Worm (Caenorhabditis elegans) whole organism, dauer: ENCODE measurements around the gene tftc-3.

Source experiments
- unc-62 ChIP-seq: sonication (generic microtip); optimal IDR thresholded peaks from 2 replicates; lab custom pipeline; 2017; ENCODE audit warnings: missing biosample characterization, missing genetic modification reagents, missing genetic modification characterization

Gene tftc-3

ce11 chrV:10210244-10210643, at the start of gene tftc-3:
TSS of gene tftc-3 (minus strand) at chrV:10210344.
- no peak for TF ChIP-seq unc-62 (GFP tag; lab: Kevin White, UChicago)

DNA sequence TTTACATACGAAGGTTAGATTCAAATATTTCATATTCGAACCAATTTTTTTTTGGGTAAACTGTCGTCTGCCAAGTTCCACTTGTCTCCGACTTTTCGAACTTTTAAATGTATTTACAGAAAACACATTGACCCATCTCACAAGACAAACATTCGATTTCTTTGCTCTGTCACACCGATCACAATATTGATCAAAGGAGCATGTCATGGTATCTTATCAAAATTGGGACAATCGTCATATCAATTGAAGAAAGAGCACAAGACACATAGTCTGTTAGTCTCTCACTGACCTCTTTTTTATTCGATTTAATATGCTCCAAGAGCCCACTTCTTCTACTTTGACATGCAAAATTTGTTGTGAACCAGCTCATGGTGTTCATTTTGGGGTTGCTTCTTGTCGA, 45.9 kb upstream of the tftc-3 start, which contains the start of gene nhr-232:
nhr-232 (plus strand) TSS at position 121 of the 400 bp plus-strand sequence.
- TF ChIP-seq unc-62 (GFP tag; lab: Kevin White, UChicago) = no peak

- TF ChIP-seq unc-62 (GFP tag; lab: Kevin White, UChicago) = no peak
Measured at ce11 chrV:10255005-10255472, 44.9 kb upstream of the tftc-3 start, which contains the start of gene rop-1. TSS of gene rop-1 (minus strand) at chrV:10255055.

DNA sequence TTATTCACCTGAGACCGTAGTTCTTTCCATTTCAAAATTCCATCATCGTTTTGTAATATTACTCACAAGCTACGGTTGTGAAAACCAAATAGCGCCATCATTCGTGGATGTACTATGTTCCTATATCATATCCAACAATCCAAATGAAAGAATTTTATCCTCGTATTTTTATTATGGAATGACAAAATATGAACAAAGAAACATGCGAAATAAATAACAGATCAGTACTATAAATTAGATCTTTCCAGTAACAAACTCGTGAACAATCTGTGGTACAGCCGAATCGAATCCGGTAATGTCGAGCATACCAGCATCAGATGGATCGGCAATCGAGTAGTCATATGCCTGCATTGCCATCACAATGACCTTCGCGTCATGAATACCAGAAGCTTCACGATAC, 42.5 kb upstream of the tftc-3 start:
- TF ChIP-seq unc-62 (GFP tag; lab: Kevin White, UChicago) = no peak

DNA sequence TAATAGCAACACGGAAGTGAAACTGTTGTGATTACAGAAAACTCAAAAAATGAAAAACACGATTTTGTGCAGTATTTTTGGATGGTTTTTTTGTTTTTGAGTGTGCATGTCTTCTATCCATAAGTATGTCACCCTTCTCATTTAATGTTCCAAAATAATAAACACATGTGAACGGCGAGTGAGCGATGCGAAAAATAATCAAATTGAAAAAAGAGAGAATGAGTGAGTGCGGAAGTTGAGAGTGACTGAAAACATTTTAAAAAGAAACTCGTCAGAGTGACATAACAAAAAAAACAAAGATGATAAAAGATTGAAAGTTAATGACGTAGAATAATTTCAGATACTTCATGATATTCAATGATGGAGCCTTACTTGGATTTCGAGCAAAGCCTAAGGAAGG, 39.4 kb upstream of the tftc-3 start:
- no peak for TF ChIP-seq unc-62 (GFP tag; lab: Kevin White, UChicago)

ce11 chrV:10248255-10248979, 38.3 kb upstream of the tftc-3 start, which contains the start of gene akt-1:
TSS of gene akt-1 (plus strand) at chrV:10248905.
- no peak for TF ChIP-seq unc-62 (GFP tag; lab: Kevin White, UChicago)

DNA sequence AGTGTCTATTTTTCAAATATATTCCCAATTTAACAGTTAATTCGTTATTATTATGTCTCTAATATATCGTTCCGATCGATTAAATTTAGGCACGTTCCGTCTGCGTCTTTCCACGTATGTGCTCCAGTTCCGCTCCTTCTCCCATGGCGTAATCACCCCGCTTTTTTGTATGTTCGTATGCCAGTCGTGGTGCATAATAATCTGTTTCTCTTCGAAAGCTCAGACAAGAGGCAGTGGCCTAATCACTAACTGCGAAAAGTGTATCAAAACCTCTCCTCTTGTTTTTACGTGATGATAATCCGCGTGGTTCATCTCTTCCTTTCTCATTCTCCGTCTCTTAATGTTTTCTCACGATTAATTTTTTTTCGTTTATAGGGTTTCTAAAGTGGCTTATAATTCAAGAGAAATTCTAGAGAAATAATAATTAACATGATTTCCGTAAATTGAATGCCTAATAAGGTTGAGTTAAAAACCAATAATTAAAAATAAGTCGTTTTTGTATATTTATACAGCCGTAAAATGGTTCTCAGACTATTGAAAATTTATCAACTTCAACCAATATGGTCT, 37.6 kb upstream of the tftc-3 start:
- TF ChIP-seq unc-62 (GFP tag; lab: Kevin White, UChicago) = no peak

DNA sequence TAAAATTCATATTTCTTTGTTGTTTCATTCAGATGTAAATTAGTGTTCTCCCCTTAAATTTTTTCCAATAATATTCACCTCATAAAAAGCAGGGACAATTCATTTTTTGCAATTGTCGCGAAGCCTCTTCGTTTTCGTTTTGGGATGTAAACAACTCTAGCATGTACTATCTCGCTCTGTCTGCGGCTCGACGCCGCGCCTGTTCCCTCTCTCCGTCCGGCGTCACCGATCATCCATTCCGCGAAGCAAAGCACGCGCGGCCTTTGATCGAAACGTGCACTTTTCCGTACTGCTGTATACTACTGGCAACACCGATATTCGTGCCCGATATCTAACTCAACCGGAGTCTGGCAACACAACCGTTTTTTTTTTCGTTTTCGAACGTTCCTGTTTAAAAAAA, 36.8 kb upstream of the tftc-3 start:
- TF ChIP-seq unc-62 (GFP tag; lab: Kevin White, UChicago) = no peak

DNA sequence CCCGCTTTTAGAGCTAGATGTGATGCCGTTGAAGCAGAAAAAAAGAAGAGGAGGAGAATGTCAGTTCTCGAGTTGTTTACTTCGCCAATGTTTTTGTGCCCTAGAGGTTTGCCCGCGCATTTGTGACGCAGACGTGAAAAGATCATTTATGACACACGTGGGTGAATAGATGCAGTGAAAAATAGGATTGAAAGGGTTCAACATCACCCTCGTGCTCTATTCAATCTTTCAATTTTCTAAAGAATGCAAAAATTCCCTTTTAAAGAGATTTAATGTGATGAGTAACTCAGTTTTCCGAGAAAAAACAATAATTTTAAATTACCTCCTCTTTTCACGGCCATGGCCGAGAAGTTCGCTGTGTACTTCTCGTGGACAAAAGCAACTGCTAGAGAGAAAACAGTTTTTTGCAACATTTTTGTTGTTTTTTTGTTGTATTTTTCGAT, 36.3 kb upstream of the tftc-3 start:
- TF ChIP-seq unc-62 (GFP tag; lab: Kevin White, UChicago) = no peak

ce11 chrV:10245615-10246014, 35.5 kb upstream of the tftc-3 start:
- no peak for TF ChIP-seq unc-62 (GFP tag; lab: Kevin White, UChicago)

DNA sequence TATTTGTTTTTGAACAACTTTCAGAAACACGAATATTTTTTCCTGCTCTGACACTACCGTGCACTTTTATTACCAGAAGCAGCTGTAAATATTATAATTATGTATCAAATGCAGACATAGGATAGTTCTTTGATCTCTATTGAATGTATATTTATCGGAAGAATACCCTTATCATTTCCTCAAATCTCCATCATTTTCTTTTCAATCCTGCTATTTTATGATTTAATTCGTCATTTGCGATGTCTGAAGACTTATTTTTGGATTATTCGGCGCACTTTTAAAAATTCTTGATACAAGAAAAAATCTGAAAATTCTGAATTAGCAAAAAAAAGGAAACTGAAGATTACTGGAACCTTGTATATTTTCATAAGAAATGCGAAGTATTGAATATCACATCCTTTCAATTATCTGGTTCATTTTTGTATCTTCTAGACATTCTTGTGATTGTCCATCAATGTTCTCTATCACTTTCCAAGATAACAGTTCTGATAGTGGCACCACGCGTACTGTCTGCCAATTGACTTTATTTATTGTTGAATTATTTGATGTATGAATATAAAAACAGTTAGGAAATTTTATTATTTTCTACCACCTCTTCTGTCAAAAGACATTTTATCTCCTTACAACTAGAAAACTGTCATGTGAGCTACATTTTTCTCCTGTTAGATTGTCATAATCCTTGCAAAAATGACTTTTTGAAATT, 34.0 kb upstream of the tftc-3 start:
- no peak for TF ChIP-seq unc-62 (GFP tag; lab: Kevin White, UChicago)

DNA sequence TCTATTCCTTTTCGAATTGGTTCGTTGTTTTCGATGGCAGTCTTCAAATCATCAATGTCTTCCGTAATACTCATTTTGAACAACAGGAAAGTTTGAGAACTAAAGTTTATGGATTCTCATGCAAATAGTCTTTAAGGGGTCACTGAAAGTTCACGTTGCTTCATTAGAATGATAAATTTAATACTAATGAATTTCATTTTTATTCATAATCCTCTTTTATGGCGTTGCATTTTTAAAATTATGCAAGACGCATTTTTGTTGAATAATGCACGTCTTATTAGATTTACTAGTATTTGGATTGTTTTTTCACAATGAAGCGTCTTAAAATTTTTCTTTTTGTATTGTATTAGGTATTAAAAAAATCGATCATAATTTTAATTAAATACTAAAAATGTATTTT, 33.0 kb upstream of the tftc-3 start, which contains the start of gene C12D8.9:
C12D8.9 (minus strand) TSS at position 101 of the 400 bp plus-strand sequence.
- TF ChIP-seq unc-62 (GFP tag; lab: Kevin White, UChicago) = no peak

DNA sequence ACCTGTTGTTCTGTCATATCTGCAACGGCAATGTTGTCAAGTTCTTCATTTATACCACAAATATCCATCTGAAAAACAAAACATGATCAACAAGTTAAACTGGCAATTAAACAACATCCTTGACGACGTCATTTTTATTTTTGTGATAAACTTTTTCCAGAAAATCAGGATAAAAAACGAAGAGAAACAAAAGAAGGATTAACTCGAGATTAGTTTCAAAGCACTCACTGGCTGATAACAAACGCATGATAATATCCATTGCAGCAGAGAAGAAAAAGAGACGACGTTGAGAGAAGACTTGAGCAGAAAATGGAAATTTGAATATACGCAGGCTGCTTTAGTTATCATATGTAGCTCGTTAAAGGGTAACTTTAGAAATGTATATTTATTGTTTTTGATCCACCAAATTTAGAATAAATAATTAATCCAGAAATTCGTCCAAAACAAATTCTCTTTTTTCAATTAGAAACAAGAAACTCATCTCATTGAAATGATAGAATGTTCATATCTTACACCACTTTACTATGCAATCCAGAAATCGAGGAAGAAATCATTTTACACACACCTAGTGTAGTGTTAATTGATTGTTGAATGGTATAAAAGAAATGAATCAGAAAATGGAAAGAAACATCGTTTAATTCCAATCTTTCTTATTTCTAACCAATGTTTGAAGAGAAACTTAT, 31.1 kb upstream of the tftc-3 start, which contains the start of the genes C12D8.21 and col-148:
C12D8.21 (minus strand) TSS at position 68 of the 683 bp plus-strand sequence.
col-148 (plus strand) TSS at position 633 of the 683 bp plus-strand sequence.
- no peak for TF ChIP-seq unc-62 (GFP tag; lab: Kevin White, UChicago)

- TF ChIP-seq unc-62 (GFP tag; lab: Kevin White, UChicago) = no peak
Measured at ce11 chrV:10239861-10240260, 29.7 kb upstream of the tftc-3 start, which contains the start of gene fipr-8. TSS of gene fipr-8 (minus strand) at chrV:10239961.

- TF ChIP-seq unc-62 (GFP tag; lab: Kevin White, UChicago) = no peak
Measured at ce11 chrV:10238665-10239064, 28.5 kb upstream of the tftc-3 start, which contains the start of gene fubl-1. TSS of gene fubl-1 (minus strand) at chrV:10238866.
